Worm (Caenorhabditis elegans) whole organism, L4 larva: ENCODE data around the gene pks-1.

Experiments used
- F10B5.3 ChIP-seq: sonication (generic microtip); optimal IDR thresholded peaks from 2 replicates; lab custom pipeline; 2016; ENCODE audit warnings: mild to moderate bottlenecking, missing genetic modification characterization, missing compliant biosample characterization
- F37D6.2 ChIP-seq: sonication (generic microtip); optimal IDR thresholded peaks from 2 replicates; lab custom pipeline; 2016; ENCODE audit warnings: mild to moderate bottlenecking, missing genetic modification characterization, missing compliant biosample characterization
- T26A8.4 ChIP-seq: fragments of 200-800 bp; sonication (Bioruptor generic); IDR thresholded peaks from 2 replicates; pipeline ENCODE4 v1.3.6; 2022; ENCODE audit warnings: missing genetic modification characterization, missing compliant biosample characterization
- aha-1 ChIP-seq: fragments of 150-350 bp; peaks from one replicate; lab custom pipeline; 2014; ENCODE audit warnings: missing biosample characterization, missing genetic modification characterization
- ama-1 ChIP-seq: fragments of 150-350 bp; optimal IDR thresholded peaks from 2 replicates; lab custom pipeline; 2014; ENCODE audit warnings: inconsistent platforms, mixed read lengths
- attf-4 ChIP-seq: sonication (generic microtip); optimal IDR thresholded peaks from 3 replicates; lab custom pipeline; 2017; ENCODE audit warnings: missing biosample characterization, missing genetic modification characterization
- ceh-20 ChIP-seq: fragments of 200-800 bp; sonication (Bioruptor generic); IDR thresholded peaks from 2 replicates; pipeline ENCODE4 v1.3.6; 2022; ENCODE audit warnings: missing genetic modification reagents, missing genetic modification characterization, missing compliant biosample characterization
- ceh-28 ChIP-seq: fragments of 150-350 bp; optimal IDR thresholded peaks from 2 replicates; lab custom pipeline; 2014; ENCODE audit warnings: missing biosample characterization, missing genetic modification reagents, missing genetic modification characterization
- ceh-82 ChIP-seq: sonication (generic microtip); optimal IDR thresholded peaks from 2 replicates; lab custom pipeline; 2017; ENCODE audit warnings: missing biosample characterization, missing genetic modification characterization
- cey-2 ChIP-seq: sonication (generic microtip); optimal IDR thresholded peaks from 3 replicates; lab custom pipeline; 2017; ENCODE audit warnings: missing genetic modification characterization, mild to moderate bottlenecking, missing compliant biosample characterization, antibody characterized with exemption, borderline replicate concordance; ENCODE audit not compliant: insufficient read depth
- daf-12 ChIP-seq: fragments of 150-350 bp; optimal IDR thresholded peaks from 2 replicates; lab custom pipeline; 2014; ENCODE audit warnings: missing biosample characterization, missing genetic modification reagents, missing genetic modification characterization
- daf-16 ChIP-seq, 3 experiments: sonication (generic microtip); optimal IDR thresholded peaks; 2 replicates each; lab custom pipeline; 2016 to 2017; ENCODE audit warnings: missing genetic modification characterization in 3 of 3, missing genetic modification reagents in 3 of 3, mild to moderate bottlenecking in 2 of 3, missing compliant biosample characterization in 2 of 3, missing biosample characterization in 1 of 3, moderate library complexity in 1 of 3
- dmd-6 ChIP-seq: fragments of 200-800 bp; sonication (Bioruptor generic); IDR thresholded peaks from 2 replicates; pipeline ENCODE4 v1.3.6; 2022; ENCODE audit warnings: missing genetic modification reagents, missing genetic modification characterization, missing compliant biosample characterization
- dve-1 ChIP-seq: sonication (generic microtip); optimal IDR thresholded peaks from 2 replicates; lab custom pipeline; 2017; ENCODE audit warnings: antibody characterized with exemption, mild to moderate bottlenecking, missing genetic modification characterization, missing compliant biosample characterization; ENCODE audit not compliant: insufficient read depth
- fkh-10 ChIP-seq: fragments of 150-350 bp; optimal IDR thresholded peaks from 2 replicates; lab custom pipeline; 2014; ENCODE audit warnings: missing biosample characterization, missing genetic modification reagents, missing genetic modification characterization
- hif-1 ChIP-seq, 2 experiments: sonication (generic microtip); optimal IDR thresholded peaks; 2 replicates each; lab custom pipeline; 2016 to 2017; ENCODE audit warnings: missing compliant biosample characterization in 2 of 2, missing genetic modification characterization in 2 of 2, missing genetic modification reagents in 2 of 2, missing genotype in 2 of 2, mild to moderate bottlenecking in 1 of 2
- hlh-11 ChIP-seq: fragments of 200-800 bp; sonication (Bioruptor generic); optimal IDR thresholded peaks from 2 replicates; lab custom pipeline; 2018; ENCODE audit warnings: mild to moderate bottlenecking, missing genetic modification characterization, missing compliant biosample characterization
- hlh-30 ChIP-seq: sonication (generic microtip); optimal IDR thresholded peaks from 2 replicates; lab custom pipeline; 2017; ENCODE audit warnings: antibody characterized with exemption, mild to moderate bottlenecking, missing genetic modification characterization, missing compliant biosample characterization; ENCODE audit not compliant: insufficient read depth
- lin-1 ChIP-seq: fragments of 200-800 bp; sonication (Bioruptor generic); IDR thresholded peaks from 2 replicates; pipeline ENCODE4 v1.3.6; 2022; ENCODE audit warnings: missing genetic modification reagents, missing genetic modification characterization, missing compliant biosample characterization
- lin-13 ChIP-seq: fragments of 150-350 bp; optimal IDR thresholded peaks from 2 replicates; lab custom pipeline; 2014; ENCODE audit warnings: missing biosample characterization, missing genetic modification reagents, missing genetic modification characterization
- mdl-1 ChIP-seq, 2 experiments: fragments of 150-350 bp in 1 of 2; sonication (generic microtip) in 1 of 2; optimal IDR thresholded peaks; 2 replicates each; lab custom pipeline; 2014 to 2017; ENCODE audit warnings: missing biosample characterization in 2 of 2, missing genetic modification characterization in 2 of 2
- mep-1 ChIP-seq: fragments of 150-350 bp; sonication (generic microtip); optimal IDR thresholded peaks from 3 replicates; lab custom pipeline; 2014; ENCODE audit warnings: missing biosample characterization, missing genetic modification characterization
- mes-2 ChIP-seq: sonication (generic microtip); optimal IDR thresholded peaks from 2 replicates; lab custom pipeline; 2016; ENCODE audit warnings: missing genotype, mild to moderate bottlenecking, missing genetic modification characterization, missing compliant biosample characterization; ENCODE audit not compliant: poor library complexity, severe bottlenecking
- mxl-3 ChIP-seq: fragments of 200-800 bp; sonication (Bioruptor generic); optimal IDR thresholded peaks from 2 replicates; lab custom pipeline; 2018; ENCODE audit warnings: mild to moderate bottlenecking, missing genetic modification characterization, missing compliant biosample characterization
- nhr-102 ChIP-seq: sonication (generic microtip); optimal IDR thresholded peaks from 2 replicates; lab custom pipeline; 2016; ENCODE audit warnings: mild to moderate bottlenecking, missing genetic modification characterization, moderate library complexity, missing compliant biosample characterization
- nhr-237 ChIP-seq: sonication (generic microtip); optimal IDR thresholded peaks from 2 replicates; lab custom pipeline; 2017; ENCODE audit warnings: missing biosample characterization, missing genetic modification characterization
- nhr-28 ChIP-seq: fragments of 150-350 bp; optimal IDR thresholded peaks from 2 replicates; lab custom pipeline; 2014; ENCODE audit warnings: missing biosample characterization, missing genetic modification characterization
- nhr-42 ChIP-seq: fragments of 200-800 bp; sonication (Bioruptor generic); IDR thresholded peaks from 2 replicates; pipeline ENCODE4 v1.3.6; 2022; ENCODE audit warnings: missing genetic modification characterization, missing compliant biosample characterization
- nhr-48 ChIP-seq: sonication (generic microtip); optimal IDR thresholded peaks from 2 replicates; lab custom pipeline; 2016; ENCODE audit warnings: mild to moderate bottlenecking, missing genetic modification characterization, missing compliant biosample characterization
- nhr-77 ChIP-seq: fragments of 150-350 bp; optimal IDR thresholded peaks from 2 replicates; lab custom pipeline; 2014; ENCODE audit warnings: missing biosample characterization, missing genetic modification characterization
- php-3 ChIP-seq: fragments of 200-800 bp; sonication (Bioruptor generic); IDR thresholded peaks from 2 replicates; pipeline ENCODE4 v1.3.6; 2022; ENCODE audit warnings: missing genetic modification reagents, missing genetic modification characterization, missing compliant biosample characterization
- pqm-1 ChIP-seq: sonication (generic microtip); optimal IDR thresholded peaks from 2 replicates; lab custom pipeline; 2017; ENCODE audit warnings: missing biosample characterization, missing genetic modification characterization
- rbr-2 ChIP-seq: sonication (generic microtip); optimal IDR thresholded peaks from 2 replicates; lab custom pipeline; 2016; ENCODE audit warnings: missing genotype, missing genetic modification characterization, missing compliant biosample characterization
- tra-1 ChIP-seq: fragments of 200-800 bp; sonication (Bioruptor generic); IDR thresholded peaks from 2 replicates; pipeline ENCODE4 v1.3.6; 2022; ENCODE audit warnings: missing genetic modification reagents, missing genetic modification characterization, missing compliant biosample characterization
- unc-130 ChIP-seq: sonication (generic microtip); optimal IDR thresholded peaks from 2 replicates; lab custom pipeline; 2016; ENCODE audit warnings: missing genetic modification reagents, missing genetic modification characterization, missing compliant biosample characterization
- unc-62 ChIP-seq, 3 experiments: fragments of 150-350 bp in 1 of 3; sonication (generic microtip); optimal IDR thresholded peaks in 2 of 3; peaks in 1 of 3; 1 replicate in 1 of 3; 2 replicates in 2 of 3; lab custom pipeline; 2014 to 2017; ENCODE audit warnings: missing biosample characterization in 3 of 3, missing genetic modification characterization in 3 of 3, missing genetic modification reagents in 3 of 3, missing genotype in 1 of 3
- zfp-3 ChIP-seq: fragments of 200-800 bp; sonication (Bioruptor generic); conservative IDR thresholded peaks from 2 replicates; pipeline ENCODE4 v1.3.6; 2022; ENCODE audit warnings: missing genetic modification reagents, missing genetic modification characterization, missing compliant biosample characterization
- zip-11 ChIP-seq: fragments of 200-800 bp; sonication (Bioruptor generic); IDR thresholded peaks from 2 replicates; pipeline ENCODE4 v1.3.6; 2022; ENCODE audit warnings: missing genetic modification characterization, missing compliant biosample characterization

pks-1 gene

ce11 chrX:5465631-5466030, 52.0 kb downstream of the pks-1 start:
- TF ChIP-seq pqm-1 (peak; percentile 53), daf-16 (GFP tag; optimal IDR thresholded peaks at IDR 0.05; lab: Kevin White, UChicago) (no peak), daf-16 (tag; optimal IDR thresholded peaks at IDR 0.05; lab: Kevin White, UChicago) (peak; percentile 0), T26A8.4 (GFP tag; lab: Robert Waterston, UW) (no peak)

ce11 chrX:5466149-5466548, 52.5 kb downstream of the pks-1 start:
- TF ChIP-seq unc-62 (GFP tag; optimal IDR thresholded peaks at IDR 0.05 in 1 of 2; lab: Kevin White, UChicago) (peak in 1 of 2 experiments; percentile 53), unc-62 (tag; optimal IDR thresholded peaks at IDR 0.05; lab: Kevin White, UChicago) (no peak), nhr-42 (no peak)

- TF ChIP-seq php-3 (GFP tag; lab: Robert Waterston, UW) (peak; percentile 78), nhr-77 (tag; lab: Kevin White, UChicago) (peak; percentile 29), unc-62 (GFP tag; optimal IDR thresholded peaks at IDR 0.05 in 1 of 2; lab: Kevin White, UChicago) (peak in 1 of 2 experiments; percentile 4), unc-62 (tag; optimal IDR thresholded peaks at IDR 0.05; lab: Kevin White, UChicago) (no peak), ceh-20 (GFP tag; lab: Robert Waterston, UW) (peak; percentile 56; the same call in 1 of the 2 replicates), daf-16 (GFP tag; optimal IDR thresholded peaks at IDR 0.05; lab: Kevin White, UChicago) (peak in 1 of 2 experiments; percentile 25), daf-16 (tag; optimal IDR thresholded peaks at IDR 0.05; lab: Kevin White, UChicago) (peak; percentile 89), nhr-102 (tag; lab: Kevin White, UChicago) (peak; percentile 32), mxl-3 (GFP tag; lab: Kevin White, UChicago) (peak; percentile 96), dve-1 (tag; lab: Kevin White, UChicago) (peak; percentile 82), hlh-30 (tag; lab: Kevin White, UChicago) (peak; percentile 77), hlh-11 (tag; lab: Kevin White, UChicago) (peak; percentile 82), pqm-1 (peak; percentile 57), nhr-28 (tag; lab: Kevin White, UChicago) (peak; percentile 85), mdl-1 (tag; optimal IDR thresholded peaks at IDR 0.05; lab: Kevin White, UChicago) (peak in 1 of 2 experiments; percentile 73), tra-1 (GFP tag; lab: Robert Waterston, UW) (peak; percentile 88), attf-4 (no peak), fkh-10 (GFP tag; lab: Kevin White, UChicago) (no peak), dmd-6 (peak; percentile 94), zip-11 (GFP tag; lab: Robert Waterston, UW) (no peak), lin-1 (peak; percentile 47; the same call in 1 of the 2 replicates), mes-2 (no peak), cey-2 (tag; lab: Kevin White, UChicago) (peak; percentile 62), unc-130 (GFP tag; lab: Kevin White, UChicago) (no peak), mep-1 (peak; percentile 10)
- TF ChIP-seq, all 104 proteins: peak for 18
Measured at ce11 chrX:5467308-5467707, 53.7 kb downstream of the pks-1 start.

- peak; percentile 76 for TF ChIP-seq mxl-3 (GFP tag; lab: Kevin White, UChicago)
- TF ChIP-seq dve-1 (tag; lab: Kevin White, UChicago) = peak; percentile 92
- no peak for TF ChIP-seq F10B5.3
- no peak for TF ChIP-seq nhr-237
- peak; percentile 76 to 96 for TF ChIP-seq mdl-1 (tag; optimal IDR thresholded peaks at IDR 0.05; lab: Kevin White, UChicago)
- no peak for TF ChIP-seq rbr-2 (tag; lab: Kevin White, UChicago)
- no peak for TF ChIP-seq daf-12
- TF ChIP-seq ceh-82 = no peak
- TF ChIP-seq mes-2 = peak; percentile 20
- TF ChIP-seq php-3 (GFP tag; lab: Robert Waterston, UW) = peak; percentile 66; the same call in 1 of the 2 replicates
- TF ChIP-seq hlh-30 (tag; lab: Kevin White, UChicago) = peak; percentile 72
- no peak for TF ChIP-seq zfp-3 (GFP tag; lab: Robert Waterston, UW)
- TF ChIP-seq dmd-6 = peak; percentile 80
- peak; percentile 59 for TF ChIP-seq pqm-1
- TF ChIP-seq daf-16 (GFP tag; optimal IDR thresholded peaks at IDR 0.05; lab: Kevin White, UChicago) = no peak
- peak; percentile 42 for TF ChIP-seq daf-16 (tag; optimal IDR thresholded peaks at IDR 0.05; lab: Kevin White, UChicago)
- TF ChIP-seq ceh-28 (tag; lab: Kevin White, UChicago) = no peak
- TF ChIP-seq nhr-48 (tag; lab: Kevin White, UChicago) = peak; percentile 22
- TF ChIP-seq tra-1 (GFP tag; lab: Robert Waterston, UW) = peak; percentile 63
- no peak for TF ChIP-seq zip-11 (GFP tag; lab: Robert Waterston, UW)
- peak; percentile 54 for TF ChIP-seq hlh-11 (tag; lab: Kevin White, UChicago)
- TF ChIP-seq hif-1 (tag; optimal IDR thresholded peaks at IDR 0.05; lab: Kevin White, UChicago) = no peak
- no peak for TF ChIP-seq F37D6.2 (tag; lab: Kevin White, UChicago)
- peak; percentile 21 for TF ChIP-seq mep-1
- no peak for TF ChIP-seq ama-1 (lab: Kevin White, UChicago)
- no peak for TF ChIP-seq lin-13 (GFP tag; lab: Kevin White, UChicago)
- peak; percentile 90 for TF ChIP-seq aha-1 (tag; lab: Kevin White, UChicago)
- TF ChIP-seq nhr-28 (tag; lab: Kevin White, UChicago) = peak; percentile 50
Measured at ce11 chrX:5467820-5468270, 54.2 kb downstream of the pks-1 start, which contains the start of gene dpyd-1. TSS of gene dpyd-1 (plus strand) at chrX:5467870.
